Worm (Caenorhabditis elegans): ENCODE data around the gene dmsr-9.

The dmsr-9 gene

DNA sequence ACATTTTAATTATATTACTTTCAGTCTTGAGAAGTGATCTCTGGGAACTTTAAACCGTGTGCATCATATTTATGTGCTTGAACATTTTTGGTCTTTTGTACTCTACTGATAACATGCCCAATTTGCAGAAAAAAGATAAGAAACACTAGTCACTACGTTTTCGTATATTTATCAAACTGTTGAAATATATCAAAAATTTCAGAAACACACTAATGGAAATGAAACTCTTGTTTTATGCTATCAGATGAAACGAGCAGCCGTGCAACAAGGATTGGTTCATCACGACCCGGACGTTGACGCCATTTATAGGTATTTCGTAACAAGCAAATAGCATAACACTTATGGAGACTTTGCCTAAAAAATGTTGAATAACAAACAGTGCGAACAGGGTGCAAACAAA is 24.0 kb upstream of the dmsr-9 start (continued):
- TF ChIP-seq pqm-1 (tag; optimal IDR thresholded peaks at IDR 0.05), result peak; percentile 93
- no peak for TF ChIP-seq sdz-12 (GFP tag; optimal IDR thresholded peaks at IDR 0.05)
- TF ChIP-seq dpl-1 (GFP tag; optimal IDR thresholded peaks at IDR 0.05), result no peak
- no peak for TF ChIP-seq mes-2 (tag; optimal IDR thresholded peaks at IDR 0.05; ENCODE audit: poor library complexity, severe bottlenecking)
- no peak for TF ChIP-seq snpc-1.2 (GFP tag; IDR thresholded peaks at IDR 0.05)
- TF ChIP-seq aha-1 (tag), result no peak
- TF ChIP-seq dmd-6 (GFP tag; IDR thresholded peaks at IDR 0.05), result peak; percentile 93
- TF ChIP-seq daf-8 (GFP tag; IDR thresholded peaks at IDR 0.05), result no peak
- TF ChIP-seq madf-9 (GFP tag; conservative IDR thresholded peaks at IDR 0.05), result no peak
- TF ChIP-seq ama-1 (optimal IDR thresholded peaks at IDR 0.05), result no peak
- peak; percentile 4 for TF ChIP-seq T20F7.1 (GFP tag; optimal IDR thresholded peaks at IDR 0.05)
- TF ChIP-seq dmd-8 (GFP tag; IDR thresholded peaks at IDR 0.05), result no peak
- no peak for TF ChIP-seq nhr-76 (tag; optimal IDR thresholded peaks at IDR 0.05)
- TF ChIP-seq gei-8 (GFP tag; optimal IDR thresholded peaks at IDR 0.05), result no peak
- no peak for TF ChIP-seq lin-38 (GFP tag; IDR thresholded peaks at IDR 0.05)
- no peak for TF ChIP-seq F26F4.8 (GFP tag; conservative IDR thresholded peaks at IDR 0.05)
- no peak for TF ChIP-seq daf-16 (GFP tag; optimal IDR thresholded peaks at IDR 0.05)
- TF ChIP-seq daf-16 (tag; optimal IDR thresholded peaks at IDR 0.05), result no peak
- peak; percentile 87 for TF ChIP-seq nhr-28 (tag; optimal IDR thresholded peaks at IDR 0.05)
- no peak for TF ChIP-seq hmg-1.1 (GFP tag; IDR thresholded peaks at IDR 0.05)
- TF ChIP-seq nhr-6 (tag; optimal IDR thresholded peaks at IDR 0.05), result no peak
- no peak for TF ChIP-seq madf-5 (GFP tag; IDR thresholded peaks at IDR 0.05)
- no peak for TF ChIP-seq tra-1 (GFP tag; IDR thresholded peaks at IDR 0.05)
- TF ChIP-seq nhr-11 (tag; optimal IDR thresholded peaks at IDR 0.05), result no peak
- no peak for TF ChIP-seq arid-1 (GFP tag; conservative IDR thresholded peaks at IDR 0.05)
- TF ChIP-seq lin-39 (tag; optimal IDR thresholded peaks at IDR 0.05), result no peak

DNA sequence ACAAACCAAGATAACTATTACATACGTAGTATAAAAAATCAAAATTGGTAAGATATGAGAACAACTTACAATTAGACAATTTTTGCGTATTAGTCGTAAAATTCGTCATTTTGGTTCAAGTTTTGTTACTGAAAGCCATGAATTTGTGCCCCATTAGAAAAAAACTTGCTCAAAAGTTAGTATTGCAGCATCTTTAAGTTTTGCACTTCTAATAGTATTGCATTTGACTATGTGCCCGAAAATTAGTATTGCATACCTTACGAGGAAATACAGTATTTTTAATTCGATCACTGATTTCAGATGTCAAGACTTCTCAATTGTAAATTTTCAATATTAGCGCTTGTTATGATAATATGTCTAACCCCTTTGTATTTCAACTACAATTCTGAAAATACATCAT is 22.0 kb upstream of the dmsr-9 start, which contains the start of gene T15B7.8:
T15B7.8 (plus strand) TSS at position 301 of the 400 bp plus-strand sequence.
- TF ChIP-seq ztf-11 (tag; optimal IDR thresholded peaks at IDR 0.05) (no peak), ceh-20 (GFP tag; IDR thresholded peaks at IDR 0.05) (no peak), lim-7 (GFP tag; IDR thresholded peaks at IDR 0.05) (no peak), lin-1 (GFP tag; IDR thresholded peaks at IDR 0.05) (no peak), R02D3.7 (tag; optimal IDR thresholded peaks at IDR 0.05) (no peak), spr-1 (tag; optimal IDR thresholded peaks at IDR 0.05) (no peak), nhr-42 (GFP tag; IDR thresholded peaks at IDR 0.05) (no peak), cey-2 (tag; optimal IDR thresholded peaks at IDR 0.05; ENCODE audit: borderline replicate concordance, insufficient read depth) (no peak), lin-38 (GFP tag; IDR thresholded peaks at IDR 0.05) (no peak), daf-8 (GFP tag; IDR thresholded peaks at IDR 0.05) (no peak), ces-1 (GFP tag; optimal IDR thresholded peaks at IDR 0.05) (no peak), unc-130 (GFP tag; optimal IDR thresholded peaks at IDR 0.05) (no peak), nhr-11 (tag; optimal IDR thresholded peaks at IDR 0.05) (no peak), fos-1 (tag; optimal IDR thresholded peaks at IDR 0.05) (no peak), hif-1 (tag; optimal IDR thresholded peaks at IDR 0.05) (no peak), ceh-62 (tag; optimal IDR thresholded peaks at IDR 0.05) (no peak), saeg-2 (GFP tag; IDR thresholded peaks at IDR 0.05) (no peak)

DNA sequence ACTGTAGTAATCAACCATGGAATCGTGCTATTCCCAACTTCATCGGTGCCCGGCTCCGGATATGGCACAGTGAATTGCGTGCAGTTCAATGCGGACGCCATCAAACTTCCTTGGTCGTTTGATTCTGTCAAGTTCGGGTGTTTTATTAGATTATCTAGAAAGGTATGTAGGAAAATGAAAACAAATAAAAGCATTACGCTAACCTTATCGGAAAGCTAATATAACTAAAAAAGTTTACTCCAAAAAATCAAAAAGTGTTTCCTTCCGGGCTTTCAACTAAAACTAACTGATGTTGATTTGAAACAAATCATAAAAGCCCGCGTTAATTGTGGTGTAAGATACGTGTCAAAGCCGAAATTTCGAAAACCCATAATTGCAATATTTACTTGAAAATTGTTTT is 20.3 kb upstream of the dmsr-9 start, which contains the start of gene dmsr-13:
dmsr-13 (minus strand) TSS at position 101 of the 400 bp plus-strand sequence.
- TF ChIP-seq dmd-9 (GFP tag; IDR thresholded peaks at IDR 0.05) (no peak), dpl-1 (GFP tag; optimal IDR thresholded peaks at IDR 0.05) (no peak), ceh-44 (GFP tag; IDR thresholded peaks at IDR 0.05) (no peak), nhr-10 (tag; optimal IDR thresholded peaks at IDR 0.05) (no peak), dve-1 (tag; optimal IDR thresholded peaks at IDR 0.05; ENCODE audit: insufficient read depth) (no peak)

All from whole organism, L4 larva.